Fruit fly (Drosophila melanogaster) whole organism, prepupa: ENCODE measurements around the gene Dscam2.

Source experiments
- Blimp-1 ChIP-seq: fragments of 200-800 bp; sonication (Bioruptor generic); optimal IDR thresholded peaks from 3 replicates; lab custom pipeline; 2017; ENCODE audit warnings: missing biosample characterization, missing genetic modification characterization, mild to moderate bottlenecking, moderate library complexity, missing genetic modification reagents
- CG10631 ChIP-seq: fragments of 200-800 bp; sonication (Bioruptor generic); optimal IDR thresholded peaks from 2 replicates; lab custom pipeline; 2016; ENCODE audit warnings: missing biosample characterization, missing genetic modification characterization
- CG11294 ChIP-seq: fragments of 200-800 bp; sonication (Bioruptor generic); IDR thresholded peaks from 2 replicates; pipeline ENCODE4 v1.3.6; 2022; ENCODE audit warnings: missing biosample characterization, missing genetic modification characterization
- CG11902 ChIP-seq: fragments of 200-800 bp; sonication (Bioruptor generic); optimal IDR thresholded peaks from 3 replicates; lab custom pipeline; 2016; ENCODE audit warnings: missing biosample characterization, missing genetic modification characterization
- CG15336 ChIP-seq: fragments of 200-800 bp; sonication (Bioruptor generic); IDR thresholded peaks from 2 replicates; pipeline ENCODE4 v1.3.6; 2022; ENCODE audit warnings: missing biosample characterization, missing genetic modification characterization
- CG1621 ChIP-seq: fragments of 200-800 bp; sonication (Bioruptor generic); optimal IDR thresholded peaks from 3 replicates; lab custom pipeline; 2018; ENCODE audit warnings: missing biosample characterization, mild to moderate bottlenecking, missing genetic modification characterization
- CG16779 ChIP-seq: fragments of 200-800 bp; sonication (Bioruptor generic); optimal IDR thresholded peaks from 3 replicates; lab custom pipeline; 2017; ENCODE audit warnings: missing biosample characterization, mild to moderate bottlenecking, missing genetic modification characterization
- CG31627 ChIP-seq: fragments of 200-800 bp; sonication (Bioruptor generic); optimal IDR thresholded peaks from 3 replicates; lab custom pipeline; 2016; ENCODE audit warnings: missing biosample characterization, missing genetic modification characterization
- CG32006 ChIP-seq: fragments of 200-800 bp; sonication (Bioruptor generic); optimal IDR thresholded peaks from 3 replicates; lab custom pipeline; 2017; ENCODE audit warnings: missing biosample characterization, mild to moderate bottlenecking, missing genetic modification characterization
- CG3919 ChIP-seq: fragments of 200-800 bp; sonication (Bioruptor generic); optimal IDR thresholded peaks from 3 replicates; lab custom pipeline; 2016; ENCODE audit warnings: missing biosample characterization, missing genetic modification characterization
- CG4318 ChIP-seq: fragments of 200-800 bp; sonication (Bioruptor generic); optimal IDR thresholded peaks from 3 replicates; lab custom pipeline; 2017; ENCODE audit warnings: missing biosample characterization, mild to moderate bottlenecking, missing genetic modification characterization
- CG6808 ChIP-seq: fragments of 200-800 bp; sonication (Bioruptor generic); optimal IDR thresholded peaks from 3 replicates; lab custom pipeline; 2017; ENCODE audit warnings: missing biosample characterization, missing genetic modification characterization, mild to moderate bottlenecking, moderate library complexity, missing genetic modification reagents
- CG9139 ChIP-seq: fragments of 200-800 bp; sonication (Bioruptor generic); optimal IDR thresholded peaks from 3 replicates; lab custom pipeline; 2017; ENCODE audit warnings: missing biosample characterization, mild to moderate bottlenecking, missing genetic modification characterization
- Eip78C ChIP-seq: fragments of 200-800 bp; sonication (Bioruptor generic); peaks from one replicate; lab custom pipeline; 2016; ENCODE audit warnings: missing biosample characterization, missing genetic modification characterization
- Eip93F ChIP-seq: fragments of 200-800 bp; sonication (Bioruptor generic); optimal IDR thresholded peaks from 2 replicates; lab custom pipeline; 2016; ENCODE audit warnings: missing biosample characterization, mild to moderate bottlenecking, missing genetic modification characterization
- Ets96B ChIP-seq: fragments of 200-800 bp; optimal IDR thresholded peaks from 2 replicates; lab custom pipeline; 2019; ENCODE audit warnings: missing biosample characterization, mild to moderate bottlenecking, missing genetic modification characterization, moderate library complexity
- OdsH ChIP-seq: fragments of 200-800 bp; sonication (Bioruptor generic); optimal IDR thresholded peaks from 3 replicates; lab custom pipeline; 2016; ENCODE audit warnings: missing biosample characterization, missing genetic modification characterization
- Smox ChIP-seq: fragments of 200-800 bp; sonication (Bioruptor generic); optimal IDR thresholded peaks from 3 replicates; lab custom pipeline; 2016; ENCODE audit warnings: missing biosample characterization, missing genetic modification characterization
- Sox14 ChIP-seq: fragments of 200-800 bp; sonication (Bioruptor generic); optimal IDR thresholded peaks from 3 replicates; lab custom pipeline; 2016; ENCODE audit warnings: missing biosample characterization, missing genetic modification characterization
- Sox15 ChIP-seq: fragments of 200-800 bp; sonication (Bioruptor generic); optimal IDR thresholded peaks from 3 replicates; lab custom pipeline; 2016; ENCODE audit warnings: missing biosample characterization, missing genetic modification characterization
- achi ChIP-seq: fragments of 200-800 bp; sonication (Bioruptor generic); optimal IDR thresholded peaks from 3 replicates; lab custom pipeline; 2016; ENCODE audit warnings: missing biosample characterization, missing genetic modification characterization
- acj6 ChIP-seq: fragments of 200-800 bp; sonication (Bioruptor generic); optimal IDR thresholded peaks from 3 replicates; lab custom pipeline; 2016; ENCODE audit warnings: missing biosample characterization, missing genetic modification characterization
- cyc ChIP-seq: fragments of 200-800 bp; sonication (Bioruptor generic); optimal IDR thresholded peaks from 3 replicates; lab custom pipeline; 2016; ENCODE audit warnings: missing biosample characterization, missing genetic modification characterization
- dac ChIP-seq: fragments of 200-800 bp; sonication (Bioruptor generic); optimal IDR thresholded peaks from 2 replicates; lab custom pipeline; 2017; ENCODE audit warnings: missing biosample characterization, mild to moderate bottlenecking, missing genetic modification characterization
- dsx ChIP-seq: fragments of 200-800 bp; optimal IDR thresholded peaks from 3 replicates; lab custom pipeline; 2019; ENCODE audit warnings: missing biosample characterization, mild to moderate bottlenecking, missing genetic modification characterization, moderate library complexity; ENCODE audit not compliant: poor library complexity, severe bottlenecking
- eg ChIP-seq: fragments of 200-800 bp; sonication (Bioruptor generic); IDR thresholded peaks from 3 replicates; pipeline ENCODE4 v1.3.6; 2022; ENCODE audit warnings: missing biosample characterization, missing genetic modification characterization
- esn ChIP-seq: fragments of 200-800 bp; sonication (Bioruptor generic); optimal IDR thresholded peaks from 2 replicates; lab custom pipeline; 2016; ENCODE audit warnings: missing biosample characterization, mild to moderate bottlenecking, missing genetic modification characterization, moderate library complexity
- fd59A ChIP-seq: fragments of 200-800 bp; sonication (Bioruptor generic); optimal IDR thresholded peaks from 2 replicates; lab custom pipeline; 2017; ENCODE audit warnings: missing biosample characterization, mild to moderate bottlenecking, missing genetic modification characterization, missing genetic modification reagents
- fd85E ChIP-seq: fragments of 200-800 bp; sonication (Bioruptor generic); optimal IDR thresholded peaks from 3 replicates; lab custom pipeline; 2016; ENCODE audit warnings: missing biosample characterization, missing genetic modification characterization
- fkh ChIP-seq: fragments of 200-800 bp; sonication (Bioruptor generic); optimal IDR thresholded peaks from 3 replicates; lab custom pipeline; 2017; ENCODE audit warnings: missing biosample characterization, mild to moderate bottlenecking, missing genetic modification characterization, moderate library complexity
- lz ChIP-seq: fragments of 200-800 bp; sonication (Bioruptor generic); optimal IDR thresholded peaks from 3 replicates; lab custom pipeline; 2016; ENCODE audit warnings: missing biosample characterization, missing genetic modification characterization
- net ChIP-seq: fragments of 200-800 bp; sonication (Bioruptor generic); optimal IDR thresholded peaks from 3 replicates; lab custom pipeline; 2016; ENCODE audit warnings: missing biosample characterization, missing genetic modification characterization
- spab ChIP-seq: fragments of 200-800 bp; sonication (Bioruptor generic); optimal IDR thresholded peaks from 2 replicates; lab custom pipeline; 2017; ENCODE audit warnings: missing biosample characterization, mild to moderate bottlenecking, missing genetic modification characterization, missing genetic modification reagents
- svp ChIP-seq: fragments of 200-800 bp; sonication (Bioruptor generic); peaks from one replicate; lab custom pipeline; 2016; ENCODE audit warnings: missing biosample characterization, missing genetic modification characterization
- topi ChIP-seq: fragments of 200-800 bp; sonication (Bioruptor generic); optimal IDR thresholded peaks from 3 replicates; lab custom pipeline; 2016; ENCODE audit warnings: missing biosample characterization, missing genetic modification characterization

The Dscam2 gene

dm6 chr3L:7131447-7131983, 58.2 kb downstream of the Dscam2 start, which contains the start of gene Acbp2 (continued):
- TF ChIP-seq CG6808 (no peak), eg (GFP tag; lab: Robert Waterston, UW) (no peak)

dm6 chr3L:7130574-7130973, 59.2 kb downstream of the Dscam2 start, which contains the start of gene Acbp3:
Gene Acbp3, plus strand, starts transcription at chr3L:7130874.
- TF ChIP-seq acj6 (GFP tag; lab: Kevin White, UChicago) (no peak), Eip78C (peak; percentile 3)

- TF ChIP-seq achi (GFP tag; lab: Kevin White, UChicago) = no peak
- no peak for TF ChIP-seq CG9139 (GFP tag; lab: Kevin White, UChicago)
- TF ChIP-seq svp (GFP tag; lab: Kevin White, UChicago) = peak; percentile 36
- no peak for TF ChIP-seq CG31627 (GFP tag; lab: Kevin White, UChicago)
Measured at dm6 chr3L:7128214-7129008, 61.3 kb downstream of the Dscam2 start, which contains the start of the genes Acbp4 and Acbp6. Gene Acbp4, minus strand, starts transcription at chr3L:7128264. Gene Acbp6, plus strand, starts transcription at chr3L:7128903.

dm6 chr3L:7125289-7125955, 64.3 kb downstream of the Dscam2 start, which contains the start of the genes msl-3 and BBS1:
Gene msl-3, minus strand, starts transcription at chr3L:7125533.
Gene BBS1, plus strand, starts transcription at chr3L:7125905.
- TF ChIP-seq fkh (peak; percentile 92), CG3919 (GFP tag; lab: Kevin White, UChicago) (no peak)

- TF ChIP-seq cyc = no peak
- TF ChIP-seq Blimp-1 (GFP tag; lab: Kevin White, UChicago) = no peak
- TF ChIP-seq CG16779 = no peak
- no peak for TF ChIP-seq esn (GFP tag; lab: Kevin White, UChicago)
- TF ChIP-seq CG1621 = no peak
- no peak for TF ChIP-seq CG10631 (GFP tag; lab: Kevin White, UChicago)
Measured at dm6 chr3L:7122136-7122535, 67.6 kb downstream of the Dscam2 start.

DNA sequence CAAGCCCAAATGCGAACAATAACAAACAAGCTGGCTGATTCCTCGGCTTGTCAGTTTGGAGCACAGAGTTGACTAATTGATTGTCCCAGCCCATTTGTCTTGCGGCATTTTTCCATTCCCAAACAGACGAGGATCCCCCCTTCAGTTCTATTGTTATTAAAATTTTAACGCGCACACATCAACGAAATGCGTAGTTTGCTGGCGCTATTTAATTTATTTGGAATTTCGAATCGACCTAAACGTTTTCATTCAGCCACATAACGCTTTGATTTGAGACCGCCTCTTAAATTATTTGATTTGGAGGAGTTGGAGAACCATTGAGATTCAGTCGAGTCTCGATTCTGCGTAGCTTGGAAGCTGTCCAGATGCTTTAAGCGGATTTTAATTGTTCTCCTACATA, 73.8 kb downstream of the Dscam2 start:
- TF ChIP-seq CG11294 (GFP tag; lab: Robert Waterston, UW) (no peak), CG10631 (GFP tag; lab: Kevin White, UChicago) (no peak), fd59A (GFP tag; lab: Kevin White, UChicago) (no peak), achi (GFP tag; lab: Kevin White, UChicago) (no peak), acj6 (GFP tag; lab: Kevin White, UChicago) (no peak), Blimp-1 (GFP tag; lab: Kevin White, UChicago) (no peak), net (GFP tag; lab: Kevin White, UChicago) (no peak), eg (GFP tag; lab: Robert Waterston, UW) (no peak), CG4318 (no peak), dac (GFP tag; lab: Kevin White, UChicago) (no peak)
- TF ChIP-seq, all 60 proteins: peak for 0

DNA sequence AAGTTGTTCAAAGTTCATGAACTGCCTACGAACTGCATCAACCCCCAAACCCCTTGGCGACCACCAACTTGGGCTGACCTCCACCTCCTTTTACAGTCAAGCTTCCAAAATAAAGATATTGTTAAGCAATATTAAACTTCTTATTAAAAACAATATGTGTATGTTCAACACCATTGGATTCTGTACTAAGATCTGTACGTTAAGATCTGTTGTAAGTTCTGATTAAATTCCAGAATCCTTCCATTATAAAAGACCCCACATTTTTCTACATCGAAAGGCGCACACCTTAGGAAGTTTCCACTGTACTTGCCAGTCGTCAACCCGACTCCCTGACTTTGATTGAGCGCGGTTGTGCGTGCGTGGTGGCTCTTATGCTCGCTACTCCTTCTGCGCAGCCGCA, 76.7 kb downstream of the Dscam2 start:
- TF ChIP-seq Sox15 (GFP tag; lab: Kevin White, UChicago) = no peak
- TF ChIP-seq Eip93F (GFP tag; lab: Kevin White, UChicago) = no peak
- peak; percentile 55 for TF ChIP-seq Sox14
- no peak for TF ChIP-seq dac (GFP tag; lab: Kevin White, UChicago)
- no peak for TF ChIP-seq esn (GFP tag; lab: Kevin White, UChicago)
- TF ChIP-seq spab (GFP tag; lab: Kevin White, UChicago) = peak; percentile 59
- TF ChIP-seq OdsH (GFP tag; lab: Kevin White, UChicago) = peak; percentile 17
- TF ChIP-seq CG15336 (GFP tag; lab: Robert Waterston, UW) = 0 out of 2 replicates have a peak, but pooled peaks have one; percentile 31
- TF ChIP-seq CG32006 (GFP tag; lab: Kevin White, UChicago) = peak; percentile 37
- no peak for TF ChIP-seq CG4318
- TF ChIP-seq cyc = peak; percentile 41
- TF ChIP-seq lz (GFP tag; lab: Kevin White, UChicago) = peak; percentile 50
- no peak for TF ChIP-seq CG16779
- TF ChIP-seq Ets96B (tag; lab: Kevin White, UChicago) = peak; percentile 64
- peak; percentile 68 for TF ChIP-seq topi (GFP tag; lab: Kevin White, UChicago)
- peak; percentile 41 for TF ChIP-seq acj6 (GFP tag; lab: Kevin White, UChicago)
- TF ChIP-seq fd85E (GFP tag; lab: Kevin White, UChicago) = no peak
- TF ChIP-seq Smox (GFP tag; lab: Kevin White, UChicago) = peak; percentile 47
- peak; percentile 49 for TF ChIP-seq CG31627 (GFP tag; lab: Kevin White, UChicago)
- peak; percentile 69 for TF ChIP-seq dsx
- peak; percentile 26 for TF ChIP-seq CG11902
